Worm (Caenorhabditis elegans): ENCODE results near the gene col-164.

The col-164 gene

DNA sequence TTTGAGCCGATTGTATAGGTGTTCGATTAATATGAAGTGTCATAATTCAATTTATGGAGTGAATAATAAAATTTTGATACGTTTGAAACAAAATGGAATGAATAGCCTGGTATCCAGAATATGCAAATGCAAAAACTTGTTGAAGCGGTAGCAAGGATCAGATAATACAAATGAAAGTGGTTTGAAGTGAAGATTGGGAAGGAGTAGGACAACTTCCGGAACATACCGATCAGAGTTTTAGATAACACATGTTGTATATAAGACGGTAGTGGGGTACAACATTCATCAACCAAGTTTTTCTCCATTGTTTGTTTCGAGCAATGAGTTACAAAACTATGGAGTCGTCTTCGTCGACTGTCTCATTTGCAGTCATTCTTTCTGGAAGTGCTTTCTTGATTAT is at the start of gene col-164:
Gene col-164 (plus strand): TSS at position 301 of the 400 bp plus-strand sequence.
- TF ChIP-seq dao-5 (tag; optimal IDR thresholded peaks at IDR 0.05) (no peak), him-1 (tag; optimal IDR thresholded peaks at IDR 0.05) (no peak), W03F9.2 (tag; optimal IDR thresholded peaks at IDR 0.05) (no peak)

DNA sequence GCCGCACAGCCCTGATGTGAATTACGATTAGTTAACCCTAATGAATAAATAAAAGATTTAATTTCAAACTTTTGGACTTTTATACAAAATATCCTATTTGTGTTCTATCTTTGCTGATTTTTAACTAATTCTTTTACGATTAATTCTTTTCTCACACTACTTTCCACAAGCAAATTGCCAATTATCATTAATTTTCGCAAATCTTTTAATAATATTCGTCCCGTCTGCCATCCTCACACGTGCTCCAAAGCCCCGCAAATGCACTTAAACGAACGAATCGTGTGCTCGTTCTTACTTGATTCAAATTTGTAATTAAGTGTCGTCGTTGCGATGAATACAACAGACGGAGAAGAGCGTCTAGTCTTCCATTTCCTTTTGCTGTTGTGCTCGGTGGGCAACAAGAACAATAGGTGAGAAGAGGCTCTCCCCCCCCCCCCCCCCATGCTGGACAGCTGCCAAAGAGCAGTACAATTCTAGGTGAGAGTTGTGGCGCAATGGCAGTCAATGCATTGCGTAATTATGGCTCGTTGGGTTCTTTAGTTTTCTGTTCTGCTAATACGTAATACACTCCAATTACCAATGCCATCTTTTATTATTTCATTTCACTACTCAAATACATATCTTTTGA is 48.6 kb upstream of the col-164 start:
- TF ChIP-seq dao-5 (tag; optimal IDR thresholded peaks at IDR 0.05) = no peak
- no peak for TF ChIP-seq him-1 (tag; optimal IDR thresholded peaks at IDR 0.05)
- no peak for TF ChIP-seq W03F9.2 (tag; optimal IDR thresholded peaks at IDR 0.05)

DNA sequence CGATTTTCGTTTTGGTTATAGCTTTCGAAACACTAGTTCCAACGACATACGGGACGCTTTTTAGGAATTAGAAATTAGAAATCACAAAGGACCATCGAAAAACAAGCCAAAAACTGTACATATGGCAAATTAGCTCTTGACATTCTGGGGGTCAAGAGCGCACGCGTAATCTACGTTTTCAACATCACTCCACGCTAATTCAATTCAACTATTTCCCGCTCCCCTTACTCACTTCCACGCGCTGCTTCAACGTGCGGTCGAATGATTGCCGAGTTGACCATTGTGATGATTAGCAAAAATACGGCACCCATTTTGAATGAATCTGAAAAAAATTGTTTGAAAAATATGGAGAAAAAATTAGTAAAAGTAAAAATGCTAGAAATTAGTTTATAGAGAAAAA is 47.7 kb upstream of the col-164 start:
- TF ChIP-seq W03F9.2 (tag; optimal IDR thresholded peaks at IDR 0.05) = no peak
- no peak for TF ChIP-seq him-1 (tag; optimal IDR thresholded peaks at IDR 0.05)
- no peak for TF ChIP-seq dao-5 (tag; optimal IDR thresholded peaks at IDR 0.05)

- TF ChIP-seq him-1 (tag; optimal IDR thresholded peaks at IDR 0.05) = no peak
- no peak for TF ChIP-seq W03F9.2 (tag; optimal IDR thresholded peaks at IDR 0.05)
- no peak for TF ChIP-seq dao-5 (tag; optimal IDR thresholded peaks at IDR 0.05)
Observed at ce11 chrX:2046124-2046722, 47.0 kb upstream of the col-164 start, which contains the start of gene igcm-4. TSS of gene igcm-4 (minus strand) at chrX:2046360.

- TF ChIP-seq W03F9.2 (tag; optimal IDR thresholded peaks at IDR 0.05) = no peak
- no peak for TF ChIP-seq dao-5 (tag; optimal IDR thresholded peaks at IDR 0.05)
- TF ChIP-seq him-1 (tag; optimal IDR thresholded peaks at IDR 0.05) = no peak
Observed at ce11 chrX:2047208-2047946, 45.9 kb upstream of the col-164 start.

- TF ChIP-seq him-1 (tag; optimal IDR thresholded peaks at IDR 0.05) (no peak), dao-5 (tag; optimal IDR thresholded peaks at IDR 0.05) (no peak), W03F9.2 (tag; optimal IDR thresholded peaks at IDR 0.05) (no peak)
Observed at ce11 chrX:2048865-2049405, 44.3 kb upstream of the col-164 start.

ce11 chrX:2050212-2050611 is 43.1 kb upstream of the col-164 start:
- no peak for TF ChIP-seq dao-5 (tag; optimal IDR thresholded peaks at IDR 0.05)

ce11 chrX:2051602-2052001 is 41.7 kb upstream of the col-164 start, which contains the start of gene Y102A11A.1:
TSS of gene Y102A11A.1 (plus strand) at chrX:2051824.
- no peak for TF ChIP-seq dao-5 (tag; optimal IDR thresholded peaks at IDR 0.05)

DNA sequence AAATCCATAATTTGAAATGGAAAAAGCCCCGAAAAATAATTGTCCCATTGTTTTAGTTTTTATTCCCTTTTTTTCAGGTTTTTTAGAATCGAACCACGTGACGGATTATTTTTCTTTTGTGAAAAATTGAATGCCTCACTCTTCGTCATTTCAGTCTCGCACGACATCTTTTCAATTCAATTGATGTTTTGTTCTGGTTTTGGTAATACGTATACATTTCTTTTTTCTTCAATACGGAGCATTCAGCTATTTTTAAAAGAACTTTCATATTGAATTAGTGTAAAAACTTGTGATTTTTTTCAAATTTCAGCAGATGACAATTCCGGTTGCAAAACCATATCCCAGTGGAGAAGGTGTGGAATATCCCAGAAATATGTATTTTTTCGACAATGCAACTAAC is 28.5 kb upstream of the col-164 start, which contains the start of gene F49H12.7:
Gene F49H12.7 (plus strand): TSS at position 301 of the 400 bp plus-strand sequence.
- TF ChIP-seq dao-5 (tag; optimal IDR thresholded peaks at IDR 0.05) (no peak), him-1 (tag; optimal IDR thresholded peaks at IDR 0.05) (no peak), W03F9.2 (tag; optimal IDR thresholded peaks at IDR 0.05) (no peak)

- TF ChIP-seq dao-5 (tag; optimal IDR thresholded peaks at IDR 0.05) (no peak), him-1 (tag; optimal IDR thresholded peaks at IDR 0.05) (no peak), W03F9.2 (tag; optimal IDR thresholded peaks at IDR 0.05) (no peak)
Observed at ce11 chrX:2068294-2068693, 25.0 kb upstream of the col-164 start.

DNA sequence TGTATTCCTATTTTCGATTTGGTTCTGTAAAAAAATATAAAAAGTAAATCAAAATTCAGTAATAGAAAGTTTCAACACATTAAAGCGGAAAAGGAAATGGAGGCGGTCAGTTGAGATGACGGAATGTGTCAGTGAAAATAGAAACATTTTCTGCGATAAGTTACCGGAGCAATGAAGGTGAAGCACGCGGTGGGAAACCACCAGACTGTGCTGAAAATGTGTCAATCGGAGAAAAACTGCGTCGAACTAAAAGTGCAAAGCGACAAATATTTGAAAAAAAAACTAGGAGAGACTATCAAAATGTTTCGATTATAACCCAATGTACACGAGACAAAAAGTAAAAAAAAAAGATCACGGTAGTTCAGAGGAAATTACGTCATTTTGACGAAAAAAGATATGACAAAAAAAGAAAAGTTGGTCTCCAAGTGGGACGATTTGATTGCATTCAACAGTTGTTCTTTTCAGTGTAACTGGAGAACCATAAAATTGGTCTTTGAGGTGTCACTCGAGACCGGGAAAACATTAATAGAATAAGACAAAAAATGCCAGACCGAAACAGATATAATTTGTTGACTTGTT is 22.8 kb upstream of the col-164 start, which contains the start of gene acl-4:
Gene acl-4 (minus strand): TSS at position 27 of the 579 bp plus-strand sequence.
- TF ChIP-seq W03F9.2 (tag; optimal IDR thresholded peaks at IDR 0.05) (no peak), dao-5 (tag; optimal IDR thresholded peaks at IDR 0.05) (no peak), him-1 (tag; optimal IDR thresholded peaks at IDR 0.05) (no peak)

ce11 chrX:2071392-2072001 is 21.8 kb upstream of the col-164 start:
- TF ChIP-seq W03F9.2 (tag; optimal IDR thresholded peaks at IDR 0.05) = no peak
- TF ChIP-seq dao-5 (tag; optimal IDR thresholded peaks at IDR 0.05) = no peak

DNA sequence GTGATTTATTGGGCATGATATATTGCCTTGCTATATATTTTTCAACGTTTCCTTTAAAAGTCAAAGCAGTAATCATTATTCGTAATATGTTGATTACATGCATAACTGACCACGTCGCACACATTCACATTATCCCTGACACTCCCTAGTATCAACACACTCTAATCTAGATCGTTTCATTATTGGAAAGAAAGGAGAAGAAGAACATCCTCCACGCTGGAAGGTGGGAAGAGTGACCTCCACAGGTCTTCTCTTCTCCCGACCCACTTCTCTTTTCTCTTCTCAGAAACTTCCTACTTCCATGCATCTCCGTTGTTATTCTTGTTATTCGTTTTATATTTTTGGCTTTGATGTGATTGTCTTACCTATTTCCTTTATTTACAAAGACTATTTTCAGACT is 19.2 kb upstream of the col-164 start, which contains the start of gene txdc-12.2:
Gene txdc-12.2 (plus strand): TSS at position 396 of the 400 bp plus-strand sequence.
- TF ChIP-seq W03F9.2 (tag; optimal IDR thresholded peaks at IDR 0.05) (no peak), him-1 (tag; optimal IDR thresholded peaks at IDR 0.05) (no peak), dao-5 (tag; optimal IDR thresholded peaks at IDR 0.05) (no peak)

Data from whole organism, L4/young adult.